Fruit fly (Drosophila melanogaster) Kc167 (cell line): ENCODE results near the gene CG13083.

Experiments
- insv ChIP-seq: fragments of >200 bp; optimal IDR thresholded peaks from 3 replicates; lab custom pipeline; 2018; ENCODE audit warnings: missing external identifiers
- psq ChIP-seq: fragments of >200 bp; optimal IDR thresholded peaks from 2 replicates; lab custom pipeline; 2017; ENCODE audit warnings: missing external identifiers

dm6 chr2L:19537779-19538456, 50.6 kb downstream of the CG13083 start, which contains the start of gene CG13082:
- no peak for TF ChIP-seq insv
- no peak for TF ChIP-seq psq (lab: Kevin White, UChicago)
